Fruit fly (Drosophila melanogaster): ENCODE results near the gene CG5556.

Gene CG5556

DNA sequence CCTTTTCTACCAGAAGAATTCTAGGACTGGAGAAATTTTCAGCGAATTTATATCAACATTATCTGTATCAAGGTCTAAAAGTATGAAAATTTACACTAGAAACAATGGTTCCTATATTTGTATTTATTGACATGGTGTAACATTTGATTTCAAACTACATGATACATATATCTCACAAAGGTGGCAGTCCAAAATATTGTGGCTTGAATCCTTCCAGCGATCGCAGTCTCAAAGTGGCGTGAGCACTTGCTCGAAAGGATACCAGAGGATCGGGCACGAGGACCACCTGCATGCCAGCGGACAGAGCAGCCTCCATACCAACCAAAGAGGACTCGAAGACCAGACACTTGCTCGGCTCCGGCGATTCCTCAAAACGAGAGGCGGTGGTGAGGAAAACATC is 1.3 kb upstream of the CG5556 start, which contains the start of gene CG5561:
TSS of gene CG5561 (minus strand) at position 101 of the 400 bp plus-strand sequence.
- TF ChIP-seq CG34367 (tag; optimal IDR thresholded peaks at IDR 0.05) (no peak), fd96Ca (GFP tag; IDR thresholded peaks at IDR 0.05) (no peak), CG9948 (tag; optimal IDR thresholded peaks at IDR 0.05) (no peak), gl (tag; optimal IDR thresholded peaks at IDR 0.05) (no peak), CG12605 (GFP tag; IDR thresholded peaks at IDR 0.05) (no peak), CG8159 (tag; optimal IDR thresholded peaks at IDR 0.05) (no peak), CG8301 (tag; optimal IDR thresholded peaks at IDR 0.05) (no peak)

DNA sequence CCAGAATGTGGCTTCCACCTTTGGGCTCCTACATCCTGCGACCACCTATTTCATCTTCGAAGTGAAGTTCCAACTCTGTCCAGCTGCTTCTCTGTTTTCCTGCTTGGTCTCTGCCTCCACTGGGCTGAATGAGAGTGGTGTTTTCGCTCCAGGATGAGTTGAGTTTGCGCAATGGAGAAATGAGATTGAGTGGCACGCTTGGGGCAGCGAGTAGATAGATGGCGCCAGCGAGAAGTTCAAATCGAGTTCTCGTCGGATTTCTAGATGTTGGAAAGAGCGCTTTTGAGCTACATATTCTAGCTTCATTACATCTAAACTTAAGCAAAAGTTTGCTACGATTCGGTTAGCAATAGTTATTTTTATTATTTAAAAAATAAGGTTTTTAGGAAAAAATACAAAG is 6.6 kb downstream of the CG5556 start:
- no peak for TF ChIP-seq CG17806 (tag; optimal IDR thresholded peaks at IDR 0.05)
- TF ChIP-seq CG4496 (GFP tag; IDR thresholded peaks at IDR 0.05), result no peak
- TF ChIP-seq Ets98B (GFP tag; IDR thresholded peaks at IDR 0.05), result no peak
- no peak for TF ChIP-seq CG14655 (GFP tag; optimal IDR thresholded peaks at IDR 0.05)
- TF ChIP-seq D1 (tag; optimal IDR thresholded peaks at IDR 0.05), result no peak

DNA sequence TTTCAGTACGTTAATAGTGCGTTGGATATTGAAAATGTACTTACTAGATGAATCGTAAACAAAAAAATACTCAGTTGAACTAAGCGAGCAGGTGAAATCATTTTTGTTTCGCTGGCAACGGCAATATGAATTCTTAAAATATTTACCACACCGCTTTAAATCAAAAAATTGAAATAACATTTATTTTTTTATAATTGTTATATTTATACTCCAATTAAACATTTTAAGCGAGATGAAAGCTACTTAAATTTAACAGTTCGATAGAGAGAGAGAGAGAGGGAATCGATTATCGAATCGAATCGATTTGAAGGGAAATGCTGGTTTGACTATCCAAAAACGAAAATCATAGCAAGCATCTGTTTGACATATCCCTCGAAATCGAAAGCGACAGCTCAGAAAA is 8.6 kb downstream of the CG5556 start, which contains the start of the genes CG33922 and Cdlc2:
TSS of gene CG33922 (minus strand) at position 101 of the 400 bp plus-strand sequence.
TSS of gene Cdlc2 (plus strand) at position 330 of the 400 bp plus-strand sequence.
- no peak for TF ChIP-seq CG17806 (tag; optimal IDR thresholded peaks at IDR 0.05)
- no peak for TF ChIP-seq EcR (GFP tag; optimal IDR thresholded peaks at IDR 0.05)
- TF ChIP-seq CG14655 (GFP tag; optimal IDR thresholded peaks at IDR 0.05), result no peak
- TF ChIP-seq D1 (tag; optimal IDR thresholded peaks at IDR 0.05), result no peak
- no peak for TF ChIP-seq Ets98B (GFP tag; IDR thresholded peaks at IDR 0.05)
- no peak for TF ChIP-seq Pif1A (GFP tag; optimal IDR thresholded peaks at IDR 0.05)
- no peak for TF ChIP-seq CG8159 (tag; optimal IDR thresholded peaks at IDR 0.05)
- TF ChIP-seq CG34367 (tag; optimal IDR thresholded peaks at IDR 0.05), result no peak
- TF ChIP-seq CG12605 (GFP tag; IDR thresholded peaks at IDR 0.05), result no peak
- no peak for TF ChIP-seq CG8301 (tag; optimal IDR thresholded peaks at IDR 0.05)
- no peak for TF ChIP-seq CG4496 (GFP tag; IDR thresholded peaks at IDR 0.05)

DNA sequence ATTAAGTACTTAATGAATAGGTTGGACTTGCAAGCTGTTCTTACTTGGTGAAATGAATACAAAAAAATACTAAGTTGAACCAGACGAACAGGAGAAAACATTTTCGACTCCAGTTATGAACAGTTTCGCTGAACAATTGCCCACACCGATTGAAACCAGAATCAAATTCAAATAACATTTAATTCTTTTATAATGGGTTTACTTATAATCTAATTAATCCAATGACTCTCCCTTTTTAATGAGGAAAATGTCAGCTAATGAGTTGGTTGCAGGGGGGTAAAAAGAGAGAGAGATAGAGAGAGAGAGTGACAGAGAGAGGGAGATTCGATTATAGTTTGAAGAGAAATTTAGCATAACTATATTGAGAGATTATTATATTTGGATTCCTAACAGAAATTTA is 10.7 kb downstream of the CG5556 start, which contains the start of gene CG33923:
TSS of gene CG33923 (minus strand) at position 101 of the 400 bp plus-strand sequence.
- no peak for TF ChIP-seq CG12605 (GFP tag; IDR thresholded peaks at IDR 0.05)
- TF ChIP-seq CG4496 (GFP tag; IDR thresholded peaks at IDR 0.05), result no peak
- no peak for TF ChIP-seq CG8301 (tag; optimal IDR thresholded peaks at IDR 0.05)
- TF ChIP-seq rn (GFP tag; IDR thresholded peaks at IDR 0.05), result no peak
- no peak for TF ChIP-seq fd96Ca (GFP tag; IDR thresholded peaks at IDR 0.05)
- no peak for TF ChIP-seq CG8159 (tag; optimal IDR thresholded peaks at IDR 0.05)
- TF ChIP-seq CG13204 (GFP tag; optimal IDR thresholded peaks at IDR 0.05), result no peak
- TF ChIP-seq CG17806 (tag; optimal IDR thresholded peaks at IDR 0.05), result no peak
- no peak for TF ChIP-seq CG14655 (GFP tag; optimal IDR thresholded peaks at IDR 0.05)
- no peak for TF ChIP-seq CG15710 (tag; optimal IDR thresholded peaks at IDR 0.05)
- no peak for TF ChIP-seq CG32121 (GFP tag; IDR thresholded peaks at IDR 0.05)
- no peak for TF ChIP-seq CG10348 (GFP tag; IDR thresholded peaks at IDR 0.05)
- TF ChIP-seq EcR (GFP tag; optimal IDR thresholded peaks at IDR 0.05), result no peak
- TF ChIP-seq Snoo (tag; optimal IDR thresholded peaks at IDR 0.05), result no peak

DNA sequence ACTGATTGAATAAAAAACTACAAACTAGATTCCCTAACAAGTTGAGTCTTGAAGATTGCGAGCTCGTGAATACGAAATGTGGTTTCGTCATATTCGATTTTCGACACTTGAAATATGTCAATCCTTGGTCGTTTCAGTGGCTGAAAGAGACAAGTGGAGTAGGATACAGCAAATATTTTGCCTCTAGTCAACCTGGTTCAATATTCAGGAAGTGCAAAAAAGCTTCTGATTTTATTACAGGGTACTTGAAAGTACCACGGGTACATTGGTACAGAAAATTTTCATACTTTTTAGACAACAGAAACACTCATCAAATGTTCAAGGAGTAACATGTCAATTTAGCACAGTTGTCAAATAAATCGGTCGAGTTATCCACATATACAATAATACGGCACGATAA is 18.8 kb downstream of the CG5556 start, which contains the start of gene CG5440:
TSS of gene CG5440 (plus strand) at position 301 of the 400 bp plus-strand sequence.
- TF ChIP-seq CG15710 (tag; optimal IDR thresholded peaks at IDR 0.05) (no peak), Ets98B (GFP tag; IDR thresholded peaks at IDR 0.05) (no peak), D1 (tag; optimal IDR thresholded peaks at IDR 0.05) (no peak), Pif1B (GFP tag; optimal IDR thresholded peaks at IDR 0.05) (no peak), CG9948 (tag; optimal IDR thresholded peaks at IDR 0.05) (no peak), CG4496 (GFP tag; IDR thresholded peaks at IDR 0.05) (no peak), CG8301 (tag; optimal IDR thresholded peaks at IDR 0.05) (no peak), CG17806 (tag; optimal IDR thresholded peaks at IDR 0.05) (no peak), CG32121 (GFP tag; IDR thresholded peaks at IDR 0.05) (no peak), EcR (GFP tag; optimal IDR thresholded peaks at IDR 0.05) (no peak), CG14655 (GFP tag; optimal IDR thresholded peaks at IDR 0.05) (no peak)

DNA sequence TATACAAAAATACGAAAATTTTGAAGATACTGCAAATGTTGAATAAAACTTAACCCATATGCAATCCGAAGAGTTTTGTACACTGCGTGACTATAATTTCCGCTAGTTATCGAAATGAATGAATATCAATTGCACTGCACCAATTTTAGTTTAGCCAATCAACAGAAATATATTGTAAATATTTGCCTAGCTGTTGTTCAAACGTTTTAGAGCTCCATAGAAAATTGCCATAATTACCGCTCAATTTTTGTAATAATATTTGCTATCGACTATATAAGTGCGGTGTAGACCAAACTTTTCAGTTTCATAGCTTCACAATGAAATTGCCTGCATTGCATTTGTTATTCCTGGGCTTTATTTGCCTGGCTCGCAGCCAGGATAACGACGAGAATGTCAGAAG is 23.8 kb downstream of the CG5556 start, which contains the start of gene a5:
TSS of gene a5 (plus strand) at position 301 of the 400 bp plus-strand sequence.
- TF ChIP-seq CG13204 (GFP tag; optimal IDR thresholded peaks at IDR 0.05) (no peak), CG15710 (tag; optimal IDR thresholded peaks at IDR 0.05) (no peak), Pif1B (GFP tag; optimal IDR thresholded peaks at IDR 0.05) (no peak), Snoo (tag; optimal IDR thresholded peaks at IDR 0.05) (no peak), CG34367 (tag; optimal IDR thresholded peaks at IDR 0.05) (no peak), Pif1A (GFP tag; optimal IDR thresholded peaks at IDR 0.05) (no peak), CG8301 (tag; optimal IDR thresholded peaks at IDR 0.05) (no peak), D1 (tag; optimal IDR thresholded peaks at IDR 0.05) (no peak), rn (GFP tag; IDR thresholded peaks at IDR 0.05) (no peak), Ets98B (GFP tag; IDR thresholded peaks at IDR 0.05) (no peak), CG12605 (GFP tag; IDR thresholded peaks at IDR 0.05) (no peak), fd96Ca (GFP tag; IDR thresholded peaks at IDR 0.05) (no peak), CG14655 (GFP tag; optimal IDR thresholded peaks at IDR 0.05) (no peak), CG9948 (tag; optimal IDR thresholded peaks at IDR 0.05) (no peak), EcR (GFP tag; optimal IDR thresholded peaks at IDR 0.05) (no peak), gl (tag; optimal IDR thresholded peaks at IDR 0.05) (no peak), CG32121 (GFP tag; IDR thresholded peaks at IDR 0.05) (no peak)

DNA sequence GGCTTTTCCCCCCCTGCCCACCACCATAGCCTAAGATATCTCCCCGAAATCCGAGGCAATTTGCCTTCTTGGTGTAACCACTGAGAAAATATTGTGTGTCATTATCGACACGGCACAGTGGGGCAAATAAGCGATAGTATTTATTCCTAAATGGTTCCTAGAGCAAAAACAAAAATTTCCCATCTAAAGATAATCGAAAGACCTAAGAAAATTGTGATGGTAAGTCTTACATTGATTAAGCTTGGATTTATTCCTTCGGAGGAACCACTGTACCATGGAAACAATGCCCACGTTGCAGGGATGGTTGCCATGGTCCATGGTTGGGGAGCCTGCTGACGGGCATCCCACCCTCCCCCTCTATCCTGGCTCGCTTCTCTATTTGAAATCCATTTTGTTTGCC is 36.2 kb downstream of the CG5556 start:
- TF ChIP-seq CG17806 (tag; optimal IDR thresholded peaks at IDR 0.05), result no peak
- TF ChIP-seq CG8159 (tag; optimal IDR thresholded peaks at IDR 0.05), result peak; percentile 6
- no peak for TF ChIP-seq Pif1B (GFP tag; optimal IDR thresholded peaks at IDR 0.05)

Measured in whole organism, pupa.